Fruit fly (Drosophila melanogaster) whole organism, wandering third instar larva: ENCODE results near the gene spz3.

Experiments
- dmrt93B ChIP-seq: fragments of 200-800 bp; sonication (Bioruptor generic); optimal IDR thresholded peaks from 2 replicates; lab custom pipeline; 2018; ENCODE audit warnings: missing biosample characterization, mild to moderate bottlenecking, missing genetic modification characterization
- lola ChIP-seq: fragments of >200 bp; optimal IDR thresholded peaks from 2 replicates; lab custom pipeline; 2017; ENCODE audit warnings: missing biosample characterization, missing genetic modification characterization

DNA sequence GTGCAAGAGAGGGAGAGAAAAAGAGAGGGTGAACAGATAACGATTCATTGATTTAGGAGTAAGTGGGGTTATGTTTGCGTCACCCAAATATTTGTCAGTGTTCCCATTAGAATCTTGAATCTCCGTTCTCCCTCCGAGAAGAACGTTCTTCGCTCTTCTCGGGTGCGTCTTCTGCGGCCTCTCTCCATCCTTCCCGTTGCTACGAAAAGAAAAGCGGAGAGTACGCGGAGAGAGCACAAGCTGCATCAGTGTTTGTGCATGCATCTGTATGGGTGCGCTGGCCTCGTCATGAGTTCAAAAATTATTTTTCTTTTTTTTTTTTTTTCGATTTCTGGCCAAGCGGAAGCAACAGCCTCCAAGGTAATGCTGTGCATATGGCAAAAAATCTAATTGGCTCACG lies 50.5 kb downstream of the spz3 start:
- TF ChIP-seq lola (GFP tag; lab: Kevin White, UChicago), result no peak
- TF ChIP-seq dmrt93B, result no peak
